Worm (Caenorhabditis elegans) whole organism, L4/young adult: ENCODE data around the gene F07F6.7.

Experiments
- dao-5 ChIP-seq: sonication (generic microtip); optimal IDR thresholded peaks from 2 replicates; lab custom pipeline; 2016; ENCODE audit warnings: missing genotype, missing genetic modification characterization, moderate library complexity, missing compliant biosample characterization
- him-1 ChIP-seq: sonication (generic microtip); optimal IDR thresholded peaks from 2 replicates; lab custom pipeline; 2016; ENCODE audit warnings: missing genotype, missing genetic modification reagents, missing genetic modification characterization, missing compliant biosample characterization

DNA sequence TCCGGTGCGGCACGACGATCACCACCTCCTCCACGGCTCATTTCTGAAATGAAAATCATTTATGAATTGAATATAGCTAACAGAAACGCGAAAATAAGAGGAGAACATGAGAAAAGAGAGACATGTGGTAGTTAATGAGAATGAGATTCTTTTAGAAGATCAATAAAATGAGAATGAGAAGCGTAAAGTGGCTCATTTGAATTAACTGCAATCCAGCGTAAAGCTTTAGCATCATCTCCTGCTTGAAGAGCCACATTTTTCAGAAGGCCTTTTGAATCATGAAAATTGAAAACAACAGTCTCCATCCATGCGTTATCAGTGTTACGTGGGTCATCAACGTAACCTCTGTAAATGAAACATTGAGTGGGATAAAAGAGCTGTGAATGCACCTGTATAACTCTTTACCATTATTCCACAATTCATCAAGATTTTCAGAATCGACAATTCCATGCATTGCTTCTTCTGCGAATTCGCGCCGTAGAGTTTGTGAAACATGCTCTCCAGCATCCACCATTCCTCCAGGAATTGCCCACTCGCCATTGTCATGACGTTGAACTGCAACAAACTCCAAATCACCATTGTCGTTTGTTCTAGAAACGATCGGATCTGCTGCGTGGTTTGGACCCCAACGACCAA, 34.8 kb downstream of the F07F6.7 start, which contains the start of gene rsp-4:
- no peak for TF ChIP-seq him-1
- TF ChIP-seq dao-5 (tag; lab: Kevin White, UChicago), result no peak
